Worm (Caenorhabditis elegans) whole organism, L3 larva: ENCODE measurements around the gene frpr-3.

Source experiments
- R02D3.7 ChIP-seq: fragments of 150-350 bp; optimal IDR thresholded peaks from 2 replicates; lab custom pipeline; 2014; ENCODE audit warnings: missing biosample characterization, missing genetic modification characterization
- ZK546.5 ChIP-seq: sonication (generic microtip); optimal IDR thresholded peaks from 2 replicates; lab custom pipeline; 2017; ENCODE audit warnings: missing biosample characterization, missing genetic modification characterization
- aly-2 ChIP-seq: fragments of 150-350 bp; optimal IDR thresholded peaks from 2 replicates; lab custom pipeline; 2014; ENCODE audit warnings: missing biosample characterization, missing genetic modification characterization
- ceh-28 ChIP-seq: fragments of 150-350 bp; optimal IDR thresholded peaks from 2 replicates; lab custom pipeline; 2014; ENCODE audit warnings: missing biosample characterization, missing genetic modification reagents, missing genetic modification characterization
- ceh-82 ChIP-seq: fragments of 150-350 bp; optimal IDR thresholded peaks from 2 replicates; lab custom pipeline; 2014; ENCODE audit warnings: missing biosample characterization, missing genetic modification characterization
- ceh-9 ChIP-seq: sonication (generic microtip); optimal IDR thresholded peaks from 2 replicates; lab custom pipeline; 2018; ENCODE audit warnings: missing biosample characterization, missing genetic modification characterization
- daf-12 ChIP-seq: fragments of 150-350 bp; optimal IDR thresholded peaks from 2 replicates; lab custom pipeline; 2014; ENCODE audit warnings: missing biosample characterization, missing genetic modification reagents, missing genetic modification characterization
- egl-27 ChIP-seq: sonication (generic microtip); optimal IDR thresholded peaks from 4 replicates; lab custom pipeline; 2017; ENCODE audit warnings: missing biosample characterization, missing genetic modification reagents, missing genetic modification characterization
- egl-5 ChIP-seq: fragments of 150-350 bp; optimal IDR thresholded peaks from 2 replicates; lab custom pipeline; 2017; ENCODE audit warnings: missing biosample characterization, missing genetic modification reagents, missing genetic modification characterization, inconsistent platforms
- elt-1 ChIP-seq: fragments of 150-350 bp; optimal IDR thresholded peaks from 2 replicates; lab custom pipeline; 2014; ENCODE audit warnings: missing biosample characterization, missing genetic modification characterization
- elt-2 ChIP-seq: sonication (generic microtip); optimal IDR thresholded peaks from 2 replicates; lab custom pipeline; 2016; ENCODE audit warnings: missing genetic modification reagents, mild to moderate bottlenecking, missing genetic modification characterization, missing compliant biosample characterization
- eor-1 ChIP-seq, 2 experiments: fragments of 150-350 bp; optimal IDR thresholded peaks; 2 replicates each; lab custom pipeline; 2014 to 2018; ENCODE audit warnings: missing biosample characterization in 2 of 2, missing genetic modification characterization in 2 of 2
- fkh-2 ChIP-seq: fragments of 150-350 bp; optimal IDR thresholded peaks from 2 replicates; lab custom pipeline; 2014; ENCODE audit warnings: missing biosample characterization, missing genetic modification reagents, missing genetic modification characterization
- fos-1 ChIP-seq: fragments of 150-350 bp; optimal IDR thresholded peaks from 2 replicates; lab custom pipeline; 2014; ENCODE audit warnings: missing biosample characterization, missing genetic modification characterization
- hmg-11 ChIP-seq: sonication (generic microtip); optimal IDR thresholded peaks from 2 replicates; lab custom pipeline; 2016; ENCODE audit warnings: missing genetic modification characterization, missing compliant biosample characterization
- jun-1 ChIP-seq: fragments of 150-350 bp; optimal IDR thresholded peaks from 2 replicates; lab custom pipeline; 2014; ENCODE audit warnings: missing biosample characterization, missing genetic modification reagents, missing genetic modification characterization
- lin-15B ChIP-seq: fragments of 150-350 bp; optimal IDR thresholded peaks from 2 replicates; lab custom pipeline; 2014; ENCODE audit warnings: missing biosample characterization, missing genetic modification characterization
- lin-39 ChIP-seq: fragments of 150-350 bp; optimal IDR thresholded peaks from 2 replicates; lab custom pipeline; 2018; ENCODE audit warnings: missing biosample characterization, missing genetic modification reagents, missing genetic modification characterization
- lsy-12 ChIP-seq: sonication (generic microtip); optimal IDR thresholded peaks from 2 replicates; lab custom pipeline; 2016; ENCODE audit warnings: mild to moderate bottlenecking, missing genetic modification characterization, missing compliant biosample characterization
- mdl-1 ChIP-seq: fragments of 150-350 bp; optimal IDR thresholded peaks from 2 replicates; lab custom pipeline; 2014; ENCODE audit warnings: missing biosample characterization, missing genetic modification characterization
- nfya-1 ChIP-seq: sonication (generic microtip); optimal IDR thresholded peaks from 2 replicates; lab custom pipeline; 2017; ENCODE audit warnings: missing genetic modification characterization, mild to moderate bottlenecking, missing compliant biosample characterization, antibody characterized with exemption, moderate library complexity; ENCODE audit not compliant: insufficient read depth
- nhr-11 ChIP-seq: fragments of 150-350 bp; optimal IDR thresholded peaks from 2 replicates; lab custom pipeline; 2014; ENCODE audit warnings: missing biosample characterization, missing genetic modification characterization
- nhr-23 ChIP-seq: fragments of 150-350 bp; optimal IDR thresholded peaks from 2 replicates; lab custom pipeline; 2014; ENCODE audit warnings: missing biosample characterization, missing genetic modification reagents, missing genetic modification characterization
- nhr-43 ChIP-seq: sonication (generic microtip); optimal IDR thresholded peaks from 2 replicates; lab custom pipeline; 2016; ENCODE audit warnings: mild to moderate bottlenecking, missing genetic modification characterization, missing compliant biosample characterization; ENCODE audit not compliant: poor library complexity, severe bottlenecking
- nhr-67 ChIP-seq: fragments of 150-350 bp; optimal IDR thresholded peaks from 2 replicates; lab custom pipeline; 2014; ENCODE audit warnings: missing biosample characterization, missing genetic modification characterization
- nhr-76 ChIP-seq: fragments of 150-350 bp; sonication (generic microtip); optimal IDR thresholded peaks from 5 replicates; lab custom pipeline; 2014; ENCODE audit warnings: missing biosample characterization, missing genetic modification characterization
- nhr-77 ChIP-seq: fragments of 150-350 bp; optimal IDR thresholded peaks from 2 replicates; lab custom pipeline; 2014; ENCODE audit warnings: missing biosample characterization, missing genetic modification characterization
- pqm-1 ChIP-seq: fragments of 150-350 bp; optimal IDR thresholded peaks from 2 replicates; lab custom pipeline; 2017; ENCODE audit warnings: missing biosample characterization, missing genetic modification characterization, inconsistent platforms
- snpc-4 ChIP-seq: fragments of 150-350 bp; optimal IDR thresholded peaks from 2 replicates; lab custom pipeline; 2014; ENCODE audit warnings: missing biosample characterization, missing genetic modification characterization
- unc-39 ChIP-seq: sonication (generic microtip); optimal IDR thresholded peaks from 4 replicates; lab custom pipeline; 2017; ENCODE audit warnings: missing biosample characterization, missing genetic modification characterization
- unc-62 ChIP-seq: fragments of 150-350 bp; sonication (generic microtip); optimal IDR thresholded peaks from 4 replicates; lab custom pipeline; 2014; ENCODE audit warnings: missing biosample characterization, missing genetic modification reagents, missing genetic modification characterization
- zag-1 ChIP-seq: fragments of 150-350 bp; optimal IDR thresholded peaks from 2 replicates; lab custom pipeline; 2014; ENCODE audit warnings: missing biosample characterization, missing genetic modification characterization
- ztf-11 ChIP-seq: fragments of 150-350 bp; optimal IDR thresholded peaks from 2 replicates; lab custom pipeline; 2014; ENCODE audit warnings: missing biosample characterization, missing genetic modification characterization

frpr-3 gene

DNA sequence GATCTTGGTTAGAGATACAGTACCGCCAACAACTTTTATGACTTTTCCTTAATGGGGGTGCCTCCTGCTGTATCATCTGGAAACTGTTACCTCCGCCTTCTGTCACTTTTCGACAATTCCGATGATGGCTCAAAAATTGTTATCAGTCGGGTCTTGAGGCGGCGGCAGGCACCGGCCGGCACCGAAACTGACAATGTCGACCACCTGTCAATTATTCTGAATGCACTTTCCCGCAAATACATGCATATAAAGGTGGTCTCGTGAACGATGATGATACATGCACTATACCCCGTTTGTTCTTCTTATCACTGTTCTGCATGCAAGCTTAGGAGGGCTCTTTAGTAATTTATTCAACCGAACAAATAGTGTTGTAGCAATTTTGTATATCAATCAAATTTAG, 27.0 kb upstream of the frpr-3 start:
- TF ChIP-seq daf-12 (tag; lab: Kevin White, UChicago), result no peak
- TF ChIP-seq elt-2 (tag; lab: Kevin White, UChicago), result peak; percentile 98
- TF ChIP-seq lsy-12 (tag; lab: Kevin White, UChicago), result no peak
- no peak for TF ChIP-seq lin-15B (tag; lab: Kevin White, UChicago)
- no peak for TF ChIP-seq egl-27
- no peak for TF ChIP-seq hmg-11 (tag; lab: Kevin White, UChicago)
- no peak for TF ChIP-seq ZK546.5 (tag; lab: Kevin White, UChicago)
- TF ChIP-seq, all 47 proteins: peak for 1

DNA sequence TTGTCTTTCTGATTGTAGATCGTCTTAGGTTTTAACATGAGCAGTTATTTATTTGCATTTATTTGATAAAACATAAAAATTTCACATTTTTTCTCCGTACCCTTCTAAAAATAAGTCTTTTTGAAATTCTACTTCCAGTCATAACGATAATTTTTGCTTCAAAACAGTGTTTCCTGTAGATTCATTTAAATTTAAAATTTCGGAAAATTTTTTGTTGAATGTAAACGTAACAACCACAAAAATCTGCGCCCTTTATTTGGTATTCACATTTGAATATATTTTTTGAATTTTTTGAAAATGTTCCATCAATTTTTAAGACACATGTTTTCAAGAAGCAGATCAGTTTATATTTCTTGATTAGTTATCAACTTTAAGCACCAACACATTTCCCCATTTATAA, 25.7 kb upstream of the frpr-3 start:
- no peak for TF ChIP-seq nhr-76

DNA sequence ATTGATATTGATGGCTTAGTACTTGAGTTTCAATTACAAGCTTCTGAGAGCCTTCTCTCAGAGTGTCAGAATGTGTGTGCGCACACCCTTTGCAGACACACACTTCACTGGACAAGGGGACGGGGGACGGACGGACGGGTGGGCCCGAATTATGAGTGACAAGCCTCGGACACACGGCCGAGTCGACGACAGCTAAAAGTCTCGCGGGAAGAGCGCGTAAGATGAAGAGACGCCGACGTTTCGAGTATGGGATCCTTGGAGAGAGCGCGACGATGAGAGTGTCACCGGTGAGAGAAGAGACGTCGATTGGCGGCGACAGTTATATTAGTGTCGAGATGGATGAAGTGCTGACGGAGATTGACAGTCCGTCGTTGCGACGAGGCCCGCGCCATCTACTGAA, 25.2 kb upstream of the frpr-3 start:
- TF ChIP-seq nfya-1 (tag; lab: Kevin White, UChicago) (no peak), nhr-76 (no peak), ztf-11 (no peak), fkh-2 (tag; lab: Kevin White, UChicago) (no peak), unc-62 (GFP tag; lab: Kevin White, UChicago) (peak; percentile 63)
- TF ChIP-seq, all 47 proteins: peak for 1

DNA sequence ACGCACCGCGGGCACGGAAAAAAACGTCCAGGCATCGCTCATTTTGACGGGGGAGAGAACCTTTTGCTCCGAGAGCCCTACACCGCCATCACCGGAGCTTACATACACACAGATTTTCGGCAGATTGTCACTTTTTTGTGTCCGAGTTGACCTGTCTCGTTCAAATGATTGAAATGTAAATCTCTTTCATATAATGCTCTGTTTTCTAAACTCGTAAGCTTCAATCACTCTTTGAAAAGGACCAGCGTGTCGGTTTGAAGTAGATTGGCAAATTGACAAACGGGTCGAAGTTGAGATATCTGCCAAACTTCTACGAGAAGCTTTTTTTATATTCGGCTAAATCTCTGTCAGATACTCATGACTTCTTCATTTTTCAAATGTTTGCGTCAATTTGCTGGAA, 23.9 kb upstream of the frpr-3 start:
- TF ChIP-seq pqm-1 (tag; lab: Kevin White, UChicago), result no peak
- no peak for TF ChIP-seq ceh-28 (tag; lab: Kevin White, UChicago)
- TF ChIP-seq nhr-76, result no peak
- no peak for TF ChIP-seq elt-1

DNA sequence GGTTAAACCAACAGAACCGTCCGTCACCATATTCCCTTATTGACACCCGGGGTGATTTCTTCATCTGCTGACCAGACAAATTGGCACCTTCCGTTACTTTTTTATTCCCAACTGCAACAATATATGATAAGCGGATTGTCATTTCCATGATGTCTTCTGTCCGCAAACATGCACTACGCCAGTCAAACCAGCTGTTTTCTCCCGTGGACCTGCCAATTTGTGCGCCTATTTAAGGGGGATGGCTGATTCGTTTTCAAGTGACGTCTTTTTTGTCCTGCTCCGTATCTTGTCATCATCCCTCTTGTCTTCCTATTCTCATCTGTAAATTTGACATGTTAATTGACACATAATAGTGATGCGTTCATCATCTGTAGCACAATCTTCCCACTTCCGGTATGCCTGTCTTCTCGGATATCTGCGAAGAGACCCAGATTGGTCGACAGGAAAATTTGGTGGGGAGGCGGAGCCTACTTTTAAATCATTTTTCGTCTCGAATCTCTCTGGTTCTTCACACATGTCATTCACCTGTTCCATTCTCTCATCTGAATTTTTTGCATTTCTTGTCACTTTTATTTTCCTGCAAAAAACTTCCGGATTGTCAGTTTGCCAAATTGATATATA, 23.0 kb upstream of the frpr-3 start:
- TF ChIP-seq R02D3.7 (tag; lab: Kevin White, UChicago), result no peak
- no peak for TF ChIP-seq nhr-76
- no peak for TF ChIP-seq aly-2 (tag; lab: Kevin White, UChicago)
- no peak for TF ChIP-seq mdl-1 (tag; lab: Kevin White, UChicago)
- no peak for TF ChIP-seq nhr-11
- TF ChIP-seq jun-1 (tag; lab: Kevin White, UChicago), result no peak
- TF ChIP-seq pqm-1 (tag; lab: Kevin White, UChicago), result no peak
- no peak for TF ChIP-seq nhr-23 (tag; lab: Kevin White, UChicago)
- no peak for TF ChIP-seq nhr-43 (tag; lab: Kevin White, UChicago)
- TF ChIP-seq snpc-4 (tag; lab: Kevin White, UChicago), result no peak
- TF ChIP-seq egl-5 (tag; lab: Kevin White, UChicago), result no peak
- no peak for TF ChIP-seq unc-62 (GFP tag; lab: Kevin White, UChicago)
- no peak for TF ChIP-seq zag-1
- TF ChIP-seq ceh-9 (tag; lab: Kevin White, UChicago), result no peak
- TF ChIP-seq eor-1 (tag; optimal IDR thresholded peaks at IDR 0.05; lab: Kevin White, UChicago), result no peak
- no peak for TF ChIP-seq ceh-82 (tag; lab: Kevin White, UChicago)
- TF ChIP-seq nhr-67 (tag; lab: Kevin White, UChicago), result no peak

DNA sequence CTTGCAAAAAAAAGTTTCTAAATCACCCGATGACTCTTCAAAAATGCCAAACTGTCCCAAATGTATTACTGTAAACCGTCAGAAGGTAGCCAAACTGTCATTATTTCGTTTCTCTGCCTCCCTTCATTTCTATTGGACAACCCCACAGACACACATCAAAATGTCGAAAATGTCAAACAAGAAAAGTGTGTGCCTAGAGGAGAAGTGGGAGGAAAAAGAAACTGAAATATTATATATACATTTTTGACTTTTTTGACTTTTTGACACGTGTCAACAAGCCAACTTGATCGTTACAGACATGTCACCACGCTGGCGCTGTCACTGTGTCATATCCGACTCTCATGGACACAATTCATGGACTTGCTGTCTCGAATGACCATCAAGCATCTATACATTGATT, 21.4 kb upstream of the frpr-3 start:
- no peak for TF ChIP-seq eor-1 (tag; optimal IDR thresholded peaks at IDR 0.05; lab: Kevin White, UChicago)
- no peak for TF ChIP-seq elt-2 (tag; lab: Kevin White, UChicago)
- no peak for TF ChIP-seq fos-1
- TF ChIP-seq mdl-1 (tag; lab: Kevin White, UChicago), result no peak
- no peak for TF ChIP-seq lin-39 (tag; lab: Kevin White, UChicago)
- TF ChIP-seq ztf-11, result no peak
- no peak for TF ChIP-seq unc-62 (GFP tag; lab: Kevin White, UChicago)
- no peak for TF ChIP-seq nhr-11
- TF ChIP-seq nhr-76, result no peak
- TF ChIP-seq nhr-77, result no peak
- TF ChIP-seq unc-39 (tag; lab: Kevin White, UChicago), result no peak
- no peak for TF ChIP-seq egl-27
- TF ChIP-seq nhr-43 (tag; lab: Kevin White, UChicago), result no peak
